Worm (Caenorhabditis elegans) whole organism, L4 larva: Measurements from ENCODE around the gene tag-191.

Source experiments
- aly-2 ChIP-seq: sonication (generic microtip); optimal IDR thresholded peaks from 2 replicates; lab custom pipeline; 2018; ENCODE audit warnings: missing biosample characterization, missing genetic modification characterization
- daf-8 ChIP-seq: fragments of 200-800 bp; sonication (Bioruptor generic); IDR thresholded peaks from 2 replicates; pipeline ENCODE4 v1.3.6; 2022; ENCODE audit warnings: missing genetic modification characterization, missing compliant biosample characterization
- egl-27 ChIP-seq: sonication (generic microtip); optimal IDR thresholded peaks from 3 replicates; lab custom pipeline; 2017; ENCODE audit warnings: missing biosample characterization, missing genetic modification reagents, missing genetic modification characterization
- gei-8 ChIP-seq: fragments of 200-800 bp; sonication (Bioruptor generic); optimal IDR thresholded peaks from 2 replicates; lab custom pipeline; 2018; ENCODE audit warnings: mild to moderate bottlenecking, missing genetic modification characterization, missing compliant biosample characterization
- jun-1 ChIP-seq: fragments of 150-350 bp; optimal IDR thresholded peaks from 2 replicates; lab custom pipeline; 2014; ENCODE audit warnings: missing biosample characterization, missing genetic modification reagents, missing genetic modification characterization
- lin-13 ChIP-seq: fragments of 150-350 bp; optimal IDR thresholded peaks from 2 replicates; lab custom pipeline; 2014; ENCODE audit warnings: missing biosample characterization, missing genetic modification reagents, missing genetic modification characterization
- lin-15B ChIP-seq: fragments of 150-350 bp; sonication (generic microtip); optimal IDR thresholded peaks from 3 replicates; lab custom pipeline; 2014; ENCODE audit warnings: missing biosample characterization, missing genetic modification characterization
- lin-39 ChIP-seq: fragments of 150-350 bp; optimal IDR thresholded peaks from 2 replicates; lab custom pipeline; 2014; ENCODE audit warnings: missing biosample characterization, missing genetic modification reagents, missing genetic modification characterization
- lir-3 ChIP-seq: sonication (generic microtip); optimal IDR thresholded peaks from 2 replicates; lab custom pipeline; 2016; ENCODE audit warnings: mild to moderate bottlenecking, missing genetic modification characterization, missing compliant biosample characterization
- lsy-2 ChIP-seq, 2 experiments: fragments of 150-350 bp in 1 of 2; sonication (generic microtip) in 1 of 2; optimal IDR thresholded peaks; 2 replicates each; lab custom pipeline; 2014 to 2017; ENCODE audit warnings: missing biosample characterization in 2 of 2, missing genetic modification characterization in 2 of 2
- pha-4 ChIP-seq, 2 experiments: fragments of 150-350 bp in 1 of 2; fragments of 200-800 bp in 1 of 2; sonication (Bioruptor generic) in 1 of 2; IDR thresholded peaks in 1 of 2; optimal IDR thresholded peaks in 1 of 2; 2 replicates each; pipeline versions ENCODE4 v1.3.6 to Lab custom; 2014 to 2022; ENCODE audit warnings: missing genetic modification characterization in 2 of 2, missing genetic modification reagents in 2 of 2, missing biosample characterization in 1 of 2, missing compliant biosample characterization in 1 of 2
- ztf-11 ChIP-seq: fragments of 150-350 bp; optimal IDR thresholded peaks from 2 replicates; lab custom pipeline; 2014; ENCODE audit warnings: missing biosample characterization, missing genetic modification characterization

DNA sequence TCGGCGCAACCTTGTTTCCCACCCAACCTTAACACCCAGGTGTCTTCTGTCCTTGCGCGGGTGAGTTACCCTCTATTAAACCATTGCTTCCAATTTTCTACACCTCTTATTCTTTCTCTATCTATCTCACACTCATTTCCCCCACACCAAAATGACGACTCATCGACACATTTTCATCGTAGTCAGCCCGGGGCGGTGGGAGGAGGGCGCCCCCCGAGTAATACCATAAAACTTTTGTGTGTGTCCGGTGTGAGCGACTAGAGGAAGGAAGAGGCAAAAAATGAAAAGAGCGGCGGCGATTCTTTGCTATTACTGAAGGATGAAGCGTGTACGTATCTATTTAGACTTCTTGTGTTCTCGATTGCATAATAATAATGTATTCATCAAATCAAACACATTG lies 31.4 kb downstream of the tag-191 start:
- TF ChIP-seq ztf-11 (tag; lab: Kevin White, UChicago): no peak
- no peak for TF ChIP-seq daf-8
- no peak for TF ChIP-seq lin-15B
- no peak for TF ChIP-seq lin-13 (GFP tag; lab: Kevin White, UChicago)
- TF ChIP-seq pha-4 (GFP tag; IDR thresholded peaks at IDR 0.05; lab: Robert Waterston, UW): no peak
- no peak for TF ChIP-seq pha-4 (tag; optimal IDR thresholded peaks at IDR 0.05; lab: Kevin White, UChicago)
- no peak for TF ChIP-seq lin-39 (tag; lab: Kevin White, UChicago)
- TF ChIP-seq lir-3 (tag; lab: Kevin White, UChicago): no peak
- no peak for TF ChIP-seq lsy-2 (tag; optimal IDR thresholded peaks at IDR 0.05; lab: Kevin White, UChicago)
- TF ChIP-seq jun-1 (tag; lab: Kevin White, UChicago): no peak
- TF ChIP-seq aly-2 (tag; lab: Kevin White, UChicago): no peak
- no peak for TF ChIP-seq egl-27 (tag; lab: Kevin White, UChicago)
- TF ChIP-seq gei-8 (GFP tag; lab: Kevin White, UChicago): no peak
